Fruit fly (Drosophila melanogaster) whole organism, embryonic: Measurements from ENCODE around the gene RabX4.

ENCODE experiments used
- Ada2b ChIP-seq: fragments of 200-800 bp; sonication (Bioruptor generic); IDR thresholded peaks from 2 replicates; pipeline ENCODE4 v1.3.6; 2022; ENCODE audit warnings: missing biosample characterization, missing genetic modification characterization
- Asciz ChIP-seq: fragments of 200-800 bp; sonication (Bioruptor generic); optimal IDR thresholded peaks from 2 replicates; lab custom pipeline; 2017; ENCODE audit warnings: missing biosample characterization, mild to moderate bottlenecking, missing genetic modification characterization, missing genetic modification reagents
- B-H2 ChIP-seq: fragments of 200-800 bp; sonication (Bioruptor generic); optimal IDR thresholded peaks from 2 replicates; lab custom pipeline; 2018; ENCODE audit warnings: missing biosample characterization, mild to moderate bottlenecking, missing genetic modification characterization
- Bdp1 ChIP-seq: fragments of 200-800 bp; sonication (Bioruptor generic); optimal IDR thresholded peaks from 3 replicates; lab custom pipeline; 2016; ENCODE audit warnings: missing biosample characterization, missing genetic modification characterization
- CG10565 ChIP-seq: fragments of 200-800 bp; sonication (Bioruptor generic); optimal IDR thresholded peaks from 3 replicates; lab custom pipeline; 2016; ENCODE audit warnings: missing biosample characterization, mild to moderate bottlenecking, missing genetic modification characterization
- CG14860 ChIP-seq: fragments of 200-800 bp; sonication (Bioruptor generic); IDR thresholded peaks from 3 replicates; pipeline ENCODE4 v1.3.6; 2022; ENCODE audit warnings: missing biosample characterization, missing genetic modification characterization; ENCODE audit not compliant: partially characterized antibody
- CG17328 ChIP-seq: fragments of 200-800 bp; sonication (Bioruptor generic); IDR thresholded peaks from 2 replicates; pipeline ENCODE4 v1.3.6; 2022; ENCODE audit warnings: missing biosample characterization, missing genetic modification characterization
- CG17359 ChIP-seq: fragments of 200-800 bp; sonication (Bioruptor generic); optimal IDR thresholded peaks from 3 replicates; lab custom pipeline; 2018; ENCODE audit warnings: missing biosample characterization, mild to moderate bottlenecking, missing genetic modification characterization, moderate library complexity
- CG17361 ChIP-seq: fragments of 200-800 bp; sonication (Bioruptor generic); IDR thresholded peaks from 3 replicates; pipeline ENCODE4 v1.3.6; 2022; ENCODE audit warnings: missing biosample characterization, missing genetic modification characterization
- CG17802 ChIP-seq: fragments of 200-800 bp; sonication (Bioruptor generic); optimal IDR thresholded peaks from 2 replicates; lab custom pipeline; 2018; ENCODE audit warnings: missing biosample characterization, mild to moderate bottlenecking, missing genetic modification characterization, moderate library complexity
- CG1832 ChIP-seq: fragments of 200-800 bp; sonication (Bioruptor generic); optimal IDR thresholded peaks from 2 replicates; lab custom pipeline; 2017; ENCODE audit warnings: missing biosample characterization, mild to moderate bottlenecking, missing genetic modification characterization, inconsistent platforms
- CG18476 ChIP-seq: fragments of 200-800 bp; sonication (Bioruptor generic); optimal IDR thresholded peaks from 2 replicates; lab custom pipeline; 2016; ENCODE audit warnings: missing biosample characterization, mild to moderate bottlenecking, missing genetic modification characterization
- CG18599 ChIP-seq: fragments of 200-800 bp; sonication (Bioruptor generic); optimal IDR thresholded peaks from 3 replicates; lab custom pipeline; 2017; ENCODE audit warnings: missing biosample characterization, missing genetic modification characterization, mild to moderate bottlenecking, moderate library complexity, missing genetic modification reagents
- CG18619 ChIP-seq: fragments of 200-800 bp; sonication (Bioruptor generic); optimal IDR thresholded peaks from 3 replicates; lab custom pipeline; 2017; ENCODE audit warnings: missing biosample characterization, mild to moderate bottlenecking, missing genetic modification characterization
- CG18764 ChIP-seq: fragments of 200-800 bp; sonication (Bioruptor generic); optimal IDR thresholded peaks from 3 replicates; lab custom pipeline; 2016; ENCODE audit warnings: missing biosample characterization, missing genetic modification characterization
- CG30431 ChIP-seq: fragments of 200-800 bp; sonication (Bioruptor generic); optimal IDR thresholded peaks from 2 replicates; lab custom pipeline; 2017; ENCODE audit warnings: missing biosample characterization, missing genetic modification characterization
- CG4820 ChIP-seq: fragments of 200-800 bp; sonication (Bioruptor generic); optimal IDR thresholded peaks from 3 replicates; lab custom pipeline; 2016; ENCODE audit warnings: missing biosample characterization, missing genetic modification characterization
- CG6254 ChIP-seq: fragments of 200-800 bp; sonication (Bioruptor generic); optimal IDR thresholded peaks from 3 replicates; lab custom pipeline; 2017; ENCODE audit warnings: mild to moderate bottlenecking, missing biosample characterization, missing genetic modification reagents, missing genetic modification characterization
- CG6765 ChIP-seq: fragments of 200-800 bp; sonication (Bioruptor generic); optimal IDR thresholded peaks from 3 replicates; lab custom pipeline; 2017; ENCODE audit warnings: missing biosample characterization, mild to moderate bottlenecking, missing genetic modification characterization
- CG7372 ChIP-seq: fragments of 200-800 bp; sonication (Bioruptor generic); IDR thresholded peaks from 2 replicates; pipeline ENCODE4 v1.3.6; 2022; ENCODE audit warnings: missing biosample characterization, missing genetic modification characterization
- CG8089 ChIP-seq: fragments of 200-800 bp; sonication (Bioruptor generic); optimal IDR thresholded peaks from 3 replicates; lab custom pipeline; 2016; ENCODE audit warnings: missing biosample characterization, missing genetic modification characterization
- CG8290 ChIP-seq, 3 experiments: fragments of 200-800 bp; sonication (Bioruptor generic); optimal IDR thresholded peaks; 2 replicates each; lab custom pipeline; 2016 to 2019; ENCODE audit warnings: missing biosample characterization in 3 of 3, missing genetic modification characterization in 3 of 3, mild to moderate bottlenecking in 2 of 3, moderate library complexity in 1 of 3
- CG9817 ChIP-seq: fragments of 200-800 bp; sonication (Bioruptor generic); optimal IDR thresholded peaks from 2 replicates; lab custom pipeline; 2018; ENCODE audit warnings: missing biosample characterization, mild to moderate bottlenecking, missing genetic modification characterization, moderate library complexity
- CG9932 ChIP-seq: fragments of 200-800 bp; sonication (Bioruptor generic); IDR thresholded peaks from 2 replicates; pipeline ENCODE4 v1.3.6; 2022; ENCODE audit warnings: missing biosample characterization, missing genetic modification characterization
- Dp ChIP-seq: fragments of 200-800 bp; sonication (Bioruptor generic); optimal IDR thresholded peaks from 2 replicates; lab custom pipeline; 2018; ENCODE audit warnings: missing biosample characterization, mild to moderate bottlenecking, missing genetic modification characterization, moderate library complexity
- Gug ChIP-seq: fragments of 200-800 bp; sonication (Bioruptor generic); IDR thresholded peaks from 4 replicates; pipeline ENCODE4 v1.3.6; 2022; ENCODE audit warnings: missing biosample characterization, missing genetic modification characterization
- Hr39 ChIP-seq: fragments of >200 bp; optimal IDR thresholded peaks from 2 replicates; lab custom pipeline; 2017
- Hsf ChIP-seq: fragments of 200-800 bp; sonication (Bioruptor generic); optimal IDR thresholded peaks from 3 replicates; lab custom pipeline; 2016; ENCODE audit warnings: missing biosample characterization, missing genetic modification characterization
- Mes4 ChIP-seq: fragments of 200-800 bp; sonication (Bioruptor generic); optimal IDR thresholded peaks from 2 replicates; lab custom pipeline; 2016; ENCODE audit warnings: missing biosample characterization, missing genetic modification characterization
- Side ChIP-seq: fragments of 200-800 bp; sonication (Bioruptor generic); optimal IDR thresholded peaks from 2 replicates; lab custom pipeline; 2016; ENCODE audit warnings: missing biosample characterization, missing genetic modification characterization
- ase ChIP-seq: fragments of 200-800 bp; sonication (Bioruptor generic); IDR thresholded peaks from 3 replicates; pipeline ENCODE4 v1.3.6; 2022; ENCODE audit warnings: missing biosample characterization, missing genetic modification characterization
- chinmo ChIP-seq: fragments of 200-800 bp; sonication (Bioruptor generic); IDR thresholded peaks from 4 replicates; pipeline ENCODE4 v1.3.6; 2022; ENCODE audit warnings: missing biosample characterization, missing genetic modification characterization; ENCODE audit not compliant: partially characterized antibody
- da ChIP-seq: fragments of 200-800 bp; sonication (Bioruptor generic); optimal IDR thresholded peaks from 2 replicates; lab custom pipeline; 2016; ENCODE audit warnings: missing biosample characterization, missing genetic modification characterization
- dati ChIP-seq: fragments of 200-800 bp; sonication (Bioruptor generic); IDR thresholded peaks from 2 replicates; pipeline ENCODE4 v1.3.6; 2022; ENCODE audit warnings: missing biosample characterization, missing genetic modification characterization
- fd64A ChIP-seq: fragments of 200-800 bp; sonication (Bioruptor generic); optimal IDR thresholded peaks from 3 replicates; lab custom pipeline; 2018; ENCODE audit warnings: missing biosample characterization, mild to moderate bottlenecking, missing genetic modification characterization
- fru ChIP-seq: fragments of >200 bp; optimal IDR thresholded peaks from 2 replicates; lab custom pipeline; 2017
- gfzf ChIP-seq: fragments of 200-800 bp; sonication (Bioruptor generic); optimal IDR thresholded peaks from 2 replicates; lab custom pipeline; 2016; ENCODE audit warnings: missing biosample characterization, mild to moderate bottlenecking, missing genetic modification characterization, moderate library complexity
- hth ChIP-seq: fragments of >200 bp; optimal IDR thresholded peaks from 2 replicates; lab custom pipeline; 2017; ENCODE audit warnings: inconsistent platforms
- inv ChIP-seq: fragments of 200-800 bp; sonication (Bioruptor generic); IDR thresholded peaks from 2 replicates; pipeline ENCODE4 v1.3.6; 2022; ENCODE audit warnings: missing biosample characterization, missing genetic modification characterization; ENCODE audit not compliant: partially characterized antibody
- lbe ChIP-seq: fragments of 200-800 bp; sonication (Bioruptor generic); optimal IDR thresholded peaks from 2 replicates; lab custom pipeline; 2016; ENCODE audit warnings: missing biosample characterization, mild to moderate bottlenecking, missing genetic modification characterization
- lilli ChIP-seq: fragments of 200-800 bp; sonication (Bioruptor generic); optimal IDR thresholded peaks from 3 replicates; lab custom pipeline; 2016; ENCODE audit warnings: missing biosample characterization, missing genetic modification characterization
- lmd ChIP-seq: fragments of 200-800 bp; sonication (Bioruptor generic); IDR thresholded peaks from 2 replicates; pipeline ENCODE4 v1.3.6; 2022; ENCODE audit warnings: missing biosample characterization, missing genetic modification characterization
- otp ChIP-seq: fragments of 200-800 bp; sonication (Bioruptor generic); IDR thresholded peaks from 3 replicates; pipeline ENCODE4, ENCODE4 v1.3.6; 2022; ENCODE audit warnings: missing biosample characterization, missing genetic modification characterization
- ranshi ChIP-seq: fragments of 200-800 bp; sonication (Bioruptor generic); IDR thresholded peaks from 2 replicates; pipeline ENCODE4 v1.3.6; 2022; ENCODE audit warnings: missing biosample characterization, missing genetic modification characterization
- sima ChIP-seq: fragments of 200-800 bp; sonication (Bioruptor generic); optimal IDR thresholded peaks from 2 replicates; lab custom pipeline; 2016; ENCODE audit warnings: missing biosample characterization, missing genetic modification characterization
- slou ChIP-seq: fragments of 200-800 bp; sonication (Bioruptor generic); optimal IDR thresholded peaks from 3 replicates; lab custom pipeline; 2016; ENCODE audit warnings: missing biosample characterization, missing genetic modification characterization
- sob ChIP-seq: fragments of 200-800 bp; sonication (Bioruptor generic); IDR thresholded peaks from 2 replicates; pipeline ENCODE4 v1.3.6; 2022; ENCODE audit warnings: missing biosample characterization, missing genetic modification characterization
- sr ChIP-seq: fragments of 200-800 bp; sonication (Bioruptor generic); IDR thresholded peaks from 3 replicates; pipeline ENCODE4 v1.3.6; 2022; ENCODE audit warnings: missing biosample characterization, missing genetic modification characterization
- tup ChIP-seq: fragments of 200-800 bp; sonication (Bioruptor generic); optimal IDR thresholded peaks from 2 replicates; lab custom pipeline; 2016; ENCODE audit warnings: missing biosample characterization, mild to moderate bottlenecking, missing genetic modification characterization, moderate library complexity
- wor ChIP-seq: fragments of 200-800 bp; sonication (Bioruptor generic); IDR thresholded peaks from 2 replicates; pipeline ENCODE4 v1.3.6; 2022; ENCODE audit warnings: missing biosample characterization, missing genetic modification characterization
- yki ChIP-seq: fragments of >200 bp; optimal IDR thresholded peaks from 3 replicates; lab custom pipeline; 2018
- zf30C ChIP-seq: fragments of 200-800 bp; sonication (Bioruptor generic); optimal IDR thresholded peaks from 3 replicates; lab custom pipeline; 2018; ENCODE audit warnings: missing biosample characterization, mild to moderate bottlenecking, missing genetic modification characterization

Gene RabX4

dm6 chr3R:24850420-24850819, 22.2 kb upstream of the RabX4 start, which contains the start of gene CG7006 (continued):
- no peak for TF ChIP-seq CG30431 (GFP tag; lab: Kevin White, UChicago)
- TF ChIP-seq Hr39 (lab: Kevin White, UChicago) = no peak
- no peak for TF ChIP-seq yki (lab: Kevin White, UChicago)
- TF ChIP-seq Mes4 (GFP tag; lab: Kevin White, UChicago) = peak; percentile 35
- TF ChIP-seq CG9817 (tag; lab: Kevin White, UChicago) = peak; percentile 70
- peak; percentile 69 for TF ChIP-seq inv (GFP tag; lab: Robert Waterston, UW)
- TF ChIP-seq CG6765 (GFP tag; lab: Kevin White, UChicago) = no peak
- no peak; the same call in 3 of the 4 replicates for TF ChIP-seq chinmo (GFP tag; lab: Robert Waterston, UW)
- peak; percentile 48 for TF ChIP-seq CG17359 (tag; lab: Kevin White, UChicago)
- TF ChIP-seq hth (lab: Kevin White, UChicago) = no peak
- TF ChIP-seq zf30C (GFP tag; lab: Kevin White, UChicago) = no peak
- TF ChIP-seq slou = peak; percentile 67
- peak; percentile 8 for TF ChIP-seq CG18619 (GFP tag; lab: Kevin White, UChicago)
- TF ChIP-seq B-H2 (GFP tag; lab: Kevin White, UChicago) = peak; percentile 90
- TF ChIP-seq wor = no peak
- peak; percentile 41 for TF ChIP-seq gfzf (GFP tag; lab: Kevin White, UChicago)
- TF ChIP-seq fru = no peak
- no peak for TF ChIP-seq fd64A
- TF ChIP-seq Asciz (GFP tag; lab: Kevin White, UChicago) = no peak
- no peak for TF ChIP-seq lbe (GFP tag; lab: Kevin White, UChicago)
- peak; percentile 61 for TF ChIP-seq Bdp1 (GFP tag; lab: Kevin White, UChicago)
- TF ChIP-seq CG1832 (GFP tag; lab: Kevin White, UChicago) = no peak
- peak; percentile 54 for TF ChIP-seq CG4820 (GFP tag; lab: Kevin White, UChicago)
- TF ChIP-seq otp = 0 out of 3 replicates have a peak, but pooled peaks have one; percentile 18
- peak; percentile 68; the same call in 1 of the 2 replicates for TF ChIP-seq lmd (GFP tag; lab: Robert Waterston, UW)
- peak; percentile 49 for TF ChIP-seq tup (GFP tag; lab: Kevin White, UChicago)
- TF ChIP-seq ranshi (GFP tag; lab: Robert Waterston, UW) = peak; percentile 71
- no peak for TF ChIP-seq sima
- TF ChIP-seq Dp (GFP tag; lab: Kevin White, UChicago) = peak; percentile 98
- no peak for TF ChIP-seq ase (GFP tag; lab: Robert Waterston, UW)
- TF ChIP-seq CG17802 (tag; lab: Kevin White, UChicago) = peak; percentile 36
- TF ChIP-seq CG8290 (GFP tag; optimal IDR thresholded peaks at IDR 0.05; lab: Kevin White, UChicago) = peak; percentile 70
- no peak for TF ChIP-seq CG8290 (tag; optimal IDR thresholded peaks at IDR 0.05; lab: Kevin White, UChicago)
- no peak for TF ChIP-seq CG18599 (GFP tag; lab: Kevin White, UChicago)
- TF ChIP-seq sob (GFP tag; lab: Robert Waterston, UW) = peak; percentile 95
- peak; percentile 49; the same call in 1 of the 2 replicates for TF ChIP-seq CG7372
- TF ChIP-seq da (GFP tag; lab: Kevin White, UChicago) = peak; percentile 32
- TF ChIP-seq CG8089 (GFP tag; lab: Kevin White, UChicago) = no peak
- peak; percentile 96 for TF ChIP-seq CG9932
- no peak for TF ChIP-seq dati (GFP tag; lab: Robert Waterston, UW)
- no peak; the same call in 2 of the 4 replicates for TF ChIP-seq Gug (GFP tag; lab: Robert Waterston, UW)
- TF ChIP-seq Side (GFP tag; lab: Kevin White, UChicago) = peak; percentile 69
- TF ChIP-seq CG17361 (GFP tag; lab: Robert Waterston, UW) = peak; percentile 60; the same call in 2 of the 3 replicates
- peak; percentile 84 for TF ChIP-seq lilli
- TF ChIP-seq Hsf (GFP tag; lab: Kevin White, UChicago) = peak; percentile 74
- TF ChIP-seq Ada2b (GFP tag; lab: Robert Waterston, UW) = no peak
- peak; percentile 48 for TF ChIP-seq CG18476 (GFP tag; lab: Kevin White, UChicago)
- peak; percentile 14; the same call in 1 of the 2 replicates for TF ChIP-seq CG17328
- no peak for TF ChIP-seq CG6254 (GFP tag; lab: Kevin White, UChicago)
- TF ChIP-seq CG10565 = no peak
- no peak for TF ChIP-seq sr (GFP tag; lab: Robert Waterston, UW)
- TF ChIP-seq CG14860 (GFP tag; lab: Robert Waterston, UW) = peak; percentile 61
- TF ChIP-seq CG18764 = peak; percentile 73
